Worm (Caenorhabditis elegans) whole organism, L1 larva: ENCODE data around the gene K09E2.1.

Experiments
- C04F5.9 ChIP-seq: sonication (generic microtip); optimal IDR thresholded peaks from 2 replicates; lab custom pipeline; 2016; ENCODE audit warnings: missing genetic modification characterization, missing compliant biosample characterization
- C34B4.2 ChIP-seq: sonication (generic microtip); optimal IDR thresholded peaks from 2 replicates; lab custom pipeline; 2017; ENCODE audit warnings: mild to moderate bottlenecking, missing genetic modification characterization, missing compliant biosample characterization
- F16B12.6 ChIP-seq: fragments of 150-350 bp; optimal IDR thresholded peaks from 2 replicates; lab custom pipeline; 2014; ENCODE audit warnings: missing biosample characterization, missing genetic modification characterization
- alr-1 ChIP-seq: fragments of 200-800 bp; sonication (Bioruptor generic); optimal IDR thresholded peaks from 2 replicates; lab custom pipeline; 2018; ENCODE audit warnings: borderline replicate concordance, mild to moderate bottlenecking, missing genetic modification characterization, missing compliant biosample characterization
- ama-1 ChIP-seq: fragments of 150-350 bp; optimal IDR thresholded peaks from 2 replicates; lab custom pipeline; 2014
- ceh-8 ChIP-seq: fragments of 200-800 bp; sonication (Bioruptor generic); optimal IDR thresholded peaks from 2 replicates; lab custom pipeline; 2018; ENCODE audit warnings: mild to moderate bottlenecking, missing genetic modification characterization, moderate library complexity, missing compliant biosample characterization
- ceh-90 ChIP-seq: sonication (generic microtip); optimal IDR thresholded peaks from 2 replicates; lab custom pipeline; 2016; ENCODE audit warnings: missing genetic modification characterization, missing compliant biosample characterization
- dsc-1 ChIP-seq: sonication (generic microtip); optimal IDR thresholded peaks from 2 replicates; lab custom pipeline; 2016; ENCODE audit warnings: mild to moderate bottlenecking, missing genetic modification characterization, missing compliant biosample characterization
- efl-3 ChIP-seq: fragments of 200-800 bp; sonication (Bioruptor generic); optimal IDR thresholded peaks from 2 replicates; lab custom pipeline; 2018; ENCODE audit warnings: mild to moderate bottlenecking, missing genetic modification characterization, missing compliant biosample characterization
- egl-13 ChIP-seq: sonication (generic microtip); optimal IDR thresholded peaks from 2 replicates; lab custom pipeline; 2016; ENCODE audit warnings: missing genotype, missing genetic modification reagents, missing genetic modification characterization, missing compliant biosample characterization
- elt-3 ChIP-seq, 6 experiments: fragments of 150-350 bp in 1 of 6; sonication (generic microtip); optimal IDR thresholded peaks; 2 replicates each; lab custom pipeline; 2017 to 2018; ENCODE audit warnings: missing biosample characterization in 6 of 6, missing genetic modification characterization in 6 of 6, inconsistent platforms in 1 of 6
- fkh-10 ChIP-seq: sonication (generic microtip); optimal IDR thresholded peaks from 2 replicates; lab custom pipeline; 2017; ENCODE audit warnings: missing biosample characterization, missing genetic modification reagents, missing genetic modification characterization
- fkh-4 ChIP-seq: sonication (generic microtip); optimal IDR thresholded peaks from 2 replicates; lab custom pipeline; 2016; ENCODE audit warnings: missing compliant biosample characterization, missing genetic modification characterization, borderline replicate concordance
- fos-1 ChIP-seq: fragments of 150-350 bp; optimal IDR thresholded peaks from 2 replicates; lab custom pipeline; 2014; ENCODE audit warnings: missing biosample characterization, missing genetic modification characterization
- grh-1 ChIP-seq: fragments of 200-800 bp; sonication (Bioruptor generic); IDR thresholded peaks from 2 replicates; pipeline ENCODE4 v1.3.6; 2022; ENCODE audit warnings: missing genetic modification reagents, missing genetic modification characterization, missing compliant biosample characterization
- hlh-17 ChIP-seq: fragments of 200-800 bp; sonication (Bioruptor generic); optimal IDR thresholded peaks from 2 replicates; lab custom pipeline; 2018; ENCODE audit warnings: missing genetic modification characterization, mild to moderate bottlenecking, missing compliant biosample characterization, moderate library complexity, borderline replicate concordance
- hpl-2 ChIP-seq: fragments of 150-350 bp; optimal IDR thresholded peaks from 2 replicates; lab custom pipeline; 2014; ENCODE audit warnings: missing biosample characterization, missing genetic modification reagents, missing genetic modification characterization
- lin-14 ChIP-seq: fragments of 200-800 bp; sonication (Bioruptor generic); optimal IDR thresholded peaks from 2 replicates; lab custom pipeline; 2018; ENCODE audit warnings: mild to moderate bottlenecking, missing genetic modification characterization, moderate library complexity, missing compliant biosample characterization
- lin-35 ChIP-seq, 2 experiments: fragments of 150-350 bp; optimal IDR thresholded peaks; 2 replicates each; lab custom pipeline; 2014; ENCODE audit warnings: missing biosample characterization in 2 of 2, missing genetic modification characterization in 2 of 2, missing genetic modification reagents in 2 of 2
- lsy-2 ChIP-seq, 2 experiments: fragments of 150-350 bp; optimal IDR thresholded peaks; 2 replicates each; lab custom pipeline; 2014; ENCODE audit warnings: missing biosample characterization in 2 of 2, missing genetic modification characterization in 2 of 2
- mab-9 ChIP-seq: fragments of 200-800 bp; sonication (Bioruptor generic); IDR thresholded peaks from 2 replicates; pipeline ENCODE4 v1.3.6; 2022; ENCODE audit warnings: missing genetic modification reagents, missing genetic modification characterization, missing compliant biosample characterization
- mdl-1 ChIP-seq, 2 experiments: fragments of 150-350 bp; optimal IDR thresholded peaks; 2 replicates each; lab custom pipeline; 2014 to 2017; ENCODE audit warnings: missing biosample characterization in 2 of 2, missing genetic modification characterization in 2 of 2, inconsistent platforms in 1 of 2
- nhr-11 ChIP-seq: fragments of 150-350 bp; optimal IDR thresholded peaks from 2 replicates; lab custom pipeline; 2014; ENCODE audit warnings: missing biosample characterization, missing genetic modification characterization
- nhr-12 ChIP-seq: sonication (generic microtip); optimal IDR thresholded peaks from 2 replicates; lab custom pipeline; 2017; ENCODE audit warnings: missing biosample characterization, missing genetic modification characterization
- nhr-19 ChIP-seq: fragments of 200-800 bp; sonication (Bioruptor generic); conservative IDR thresholded peaks from 2 replicates; pipeline ENCODE4 v1.3.6; 2022; ENCODE audit warnings: missing genetic modification characterization, missing compliant biosample characterization
- nhr-20 ChIP-seq: sonication (generic microtip); optimal IDR thresholded peaks from 2 replicates; lab custom pipeline; 2016; ENCODE audit warnings: mild to moderate bottlenecking, missing genetic modification characterization, missing compliant biosample characterization
- nhr-47 ChIP-seq: sonication (generic microtip); optimal IDR thresholded peaks from 2 replicates; lab custom pipeline; 2016; ENCODE audit warnings: mild to moderate bottlenecking, missing genetic modification characterization, moderate library complexity, missing compliant biosample characterization
- nhr-71 ChIP-seq: sonication (generic microtip); optimal IDR thresholded peaks from 2 replicates; lab custom pipeline; 2016; ENCODE audit warnings: mild to moderate bottlenecking, missing genetic modification characterization, moderate library complexity, missing compliant biosample characterization
- nhr-76 ChIP-seq: sonication (generic microtip); optimal IDR thresholded peaks from 2 replicates; lab custom pipeline; 2017; ENCODE audit warnings: missing biosample characterization, missing genetic modification characterization
- nhr-77 ChIP-seq: fragments of 150-350 bp; optimal IDR thresholded peaks from 2 replicates; lab custom pipeline; 2014; ENCODE audit warnings: missing biosample characterization, missing genetic modification characterization
- pag-3 ChIP-seq: sonication (generic microtip); optimal IDR thresholded peaks from 2 replicates; lab custom pipeline; 2017; ENCODE audit warnings: missing genetic modification characterization, mild to moderate bottlenecking, missing compliant biosample characterization, antibody characterized with exemption, borderline replicate concordance; ENCODE audit not compliant: insufficient read depth
- pqm-1 ChIP-seq: sonication (generic microtip); optimal IDR thresholded peaks from 3 replicates; lab custom pipeline; 2017; ENCODE audit warnings: missing biosample characterization, missing genetic modification characterization
- rnt-1 ChIP-seq: sonication (generic microtip); optimal IDR thresholded peaks from 2 replicates; lab custom pipeline; 2016; ENCODE audit warnings: mild to moderate bottlenecking, missing genetic modification characterization, moderate library complexity, missing compliant biosample characterization
- snpc-4 ChIP-seq: fragments of 150-350 bp; optimal IDR thresholded peaks from 2 replicates; lab custom pipeline; 2014; ENCODE audit warnings: missing biosample characterization, missing genetic modification characterization
- snu-23 ChIP-seq: sonication (generic microtip); optimal IDR thresholded peaks from 2 replicates; lab custom pipeline; 2016; ENCODE audit warnings: missing genetic modification characterization, missing compliant biosample characterization
- sox-4 ChIP-seq: sonication (generic microtip); optimal IDR thresholded peaks from 2 replicates; lab custom pipeline; 2016; ENCODE audit warnings: missing genetic modification characterization, missing compliant biosample characterization
- sptf-1 ChIP-seq: fragments of 150-350 bp; optimal IDR thresholded peaks from 2 replicates; lab custom pipeline; 2014; ENCODE audit warnings: missing biosample characterization, missing genetic modification characterization
- swsn-7 ChIP-seq: sonication (generic microtip); optimal IDR thresholded peaks from 2 replicates; lab custom pipeline; 2016; ENCODE audit warnings: missing genetic modification characterization, missing compliant biosample characterization
- tbx-2 ChIP-seq: sonication (generic microtip); optimal IDR thresholded peaks from 2 replicates; lab custom pipeline; 2016; ENCODE audit warnings: missing genetic modification characterization, missing compliant biosample characterization
- tlp-1 ChIP-seq: fragments of 150-350 bp; optimal IDR thresholded peaks from 2 replicates; lab custom pipeline; 2014; ENCODE audit warnings: missing biosample characterization, missing genetic modification characterization
- unc-130 ChIP-seq: fragments of 150-350 bp; optimal IDR thresholded peaks from 2 replicates; lab custom pipeline; 2017; ENCODE audit warnings: missing biosample characterization, missing genetic modification characterization, inconsistent platforms
- unc-62 ChIP-seq: fragments of 150-350 bp; optimal IDR thresholded peaks from 2 replicates; lab custom pipeline; 2014; ENCODE audit warnings: missing biosample characterization, missing genetic modification reagents, missing genetic modification characterization
- unc-98 ChIP-seq: fragments of 200-800 bp; sonication (Bioruptor generic); IDR thresholded peaks from 2 replicates; pipeline ENCODE4 v1.3.6; 2022; ENCODE audit warnings: missing genetic modification characterization, missing compliant biosample characterization
- vab-15 ChIP-seq: sonication (generic microtip); optimal IDR thresholded peaks from 2 replicates; lab custom pipeline; 2017; ENCODE audit warnings: missing genotype, mild to moderate bottlenecking, missing genetic modification characterization, missing compliant biosample characterization
- zag-1 ChIP-seq: fragments of 150-350 bp; optimal IDR thresholded peaks from 2 replicates; lab custom pipeline; 2014; ENCODE audit warnings: missing biosample characterization, missing genetic modification characterization
- zip-4 ChIP-seq: fragments of 200-800 bp; sonication (Bioruptor generic); optimal IDR thresholded peaks from 2 replicates; lab custom pipeline; 2018; ENCODE audit warnings: mild to moderate bottlenecking, missing genetic modification characterization, moderate library complexity, missing compliant biosample characterization
- ztf-4 ChIP-seq: fragments of 150-350 bp; optimal IDR thresholded peaks from 2 replicates; lab custom pipeline; 2014; ENCODE audit warnings: missing biosample characterization, missing genetic modification characterization

K09E2.1 gene

ce11 chrX:8721273-8721672, 39.6 kb downstream of the K09E2.1 start:
- TF ChIP-seq lin-14 (peak; percentile 43), ceh-8 (no peak), nhr-77 (tag; lab: Kevin White, UChicago) (peak; percentile 31), fkh-10 (GFP tag; lab: Kevin White, UChicago) (no peak)

ce11 chrX:8723127-8723600, 41.5 kb downstream of the K09E2.1 start, which contains the start of gene tnt-2:
Gene tnt-2 (minus strand): TSS chrX:8723550.
- no peak for TF ChIP-seq zag-1 (tag; lab: Kevin White, UChicago)
- no peak for TF ChIP-seq fos-1 (tag; lab: Kevin White, UChicago)
- TF ChIP-seq egl-13 = no peak
- TF ChIP-seq ztf-4 (tag; lab: Kevin White, UChicago) = no peak
- no peak for TF ChIP-seq hlh-17 (GFP tag; lab: Kevin White, UChicago)
- TF ChIP-seq lsy-2 (tag; optimal IDR thresholded peaks at IDR 0.05; lab: Kevin White, UChicago) = no peak
- TF ChIP-seq nhr-71 = no peak
- TF ChIP-seq unc-130 (tag; lab: Kevin White, UChicago) = no peak
- TF ChIP-seq grh-1 (GFP tag; lab: Robert Waterston, UW) = no peak
- no peak for TF ChIP-seq C34B4.2 (tag; lab: Kevin White, UChicago)
- no peak for TF ChIP-seq pqm-1
- no peak for TF ChIP-seq unc-98 (GFP tag; lab: Robert Waterston, UW)
- TF ChIP-seq mdl-1 (tag; optimal IDR thresholded peaks at IDR 0.05; lab: Kevin White, UChicago) = no peak
- no peak for TF ChIP-seq ama-1 (lab: Kevin White, UChicago)
- no peak for TF ChIP-seq zip-4 (GFP tag; lab: Kevin White, UChicago)
- TF ChIP-seq nhr-19 (GFP tag; lab: Robert Waterston, UW) = no peak
- no peak for TF ChIP-seq sptf-1
- no peak for TF ChIP-seq sox-4 (tag; lab: Kevin White, UChicago)
- TF ChIP-seq fkh-10 (GFP tag; lab: Kevin White, UChicago) = no peak

ce11 chrX:8723840-8724239, 42.1 kb downstream of the K09E2.1 start:
- TF ChIP-seq unc-62 (GFP tag; lab: Kevin White, UChicago) (no peak), ceh-90 (tag; lab: Kevin White, UChicago) (no peak), nhr-19 (GFP tag; lab: Robert Waterston, UW) (peak; percentile 46), F16B12.6 (tag; lab: Kevin White, UChicago) (no peak), lin-14 (peak; percentile 85), hlh-17 (GFP tag; lab: Kevin White, UChicago) (no peak), vab-15 (no peak), tlp-1 (tag; lab: Kevin White, UChicago) (no peak), ama-1 (lab: Kevin White, UChicago) (no peak), nhr-71 (peak; percentile 80), swsn-7 (peak; percentile 26), nhr-76 (tag; lab: Kevin White, UChicago) (no peak), nhr-47 (tag; lab: Kevin White, UChicago) (no peak), mab-9 (GFP tag; lab: Robert Waterston, UW) (no peak), C04F5.9 (tag; lab: Kevin White, UChicago) (no peak), fkh-4 (peak; percentile 34), ceh-8 (no peak), snu-23 (GFP tag; lab: Kevin White, UChicago) (peak; percentile 56), alr-1 (tag; lab: Kevin White, UChicago) (no peak), hpl-2 (GFP tag; lab: Kevin White, UChicago) (no peak), lin-35 (GFP tag; optimal IDR thresholded peaks at IDR 0.05; lab: Kevin White, UChicago) (peak in 1 of 2 experiments; percentile 13), rnt-1 (tag; lab: Kevin White, UChicago) (peak; percentile 45), efl-3 (GFP tag; lab: Kevin White, UChicago) (no peak), unc-130 (tag; lab: Kevin White, UChicago) (peak; percentile 31), lsy-2 (tag; optimal IDR thresholded peaks at IDR 0.05; lab: Kevin White, UChicago) (peak in 1 of 2 experiments; percentile 62), nhr-11 (no peak), elt-3 (tag; optimal IDR thresholded peaks at IDR 0.05; lab: Kevin White, UChicago) (no peak), nhr-20 (tag; lab: Kevin White, UChicago) (peak; percentile 59), nhr-12 (no peak), pag-3 (tag; lab: Kevin White, UChicago) (peak; percentile 97), mdl-1 (tag; optimal IDR thresholded peaks at IDR 0.05; lab: Kevin White, UChicago) (peak in 1 of 2 experiments; percentile 50), fos-1 (tag; lab: Kevin White, UChicago) (no peak), dsc-1 (peak; percentile 66), ztf-4 (tag; lab: Kevin White, UChicago) (peak; percentile 5), snpc-4 (tag; lab: Kevin White, UChicago) (no peak), tbx-2 (tag; lab: Kevin White, UChicago) (peak; percentile 12)
